Fruit fly (Drosophila melanogaster) Kc167 (cell line): ENCODE results near the gene alpha-Est10.

Experiments
- Sin3A ChIP-seq: fragments of >200 bp; optimal IDR thresholded peaks from 2 replicates; lab custom pipeline; 2018; ENCODE audit warnings: missing external identifiers
- ttk ChIP-seq: sonication (Bioruptor generic); optimal IDR thresholded peaks from 2 replicates; lab custom pipeline; 2017; ENCODE audit warnings: missing external identifiers

dm6 chr3R:7528677-7529076 is 35.0 kb upstream of the alpha-Est10 start, which contains the start of gene alpha-Est6:
- TF ChIP-seq ttk (no peak), Sin3A (lab: Kevin White, UChicago) (no peak)
